Worm (Caenorhabditis elegans) whole organism, L3 larva: ENCODE data around the gene Y55D5A.1.

Experiments used
- R02D3.7 ChIP-seq: fragments of 150-350 bp; optimal IDR thresholded peaks from 2 replicates; lab custom pipeline; 2014; ENCODE audit warnings: missing biosample characterization, missing genetic modification characterization
- ZK546.5 ChIP-seq: sonication (generic microtip); optimal IDR thresholded peaks from 2 replicates; lab custom pipeline; 2017; ENCODE audit warnings: missing biosample characterization, missing genetic modification characterization
- aly-2 ChIP-seq: fragments of 150-350 bp; optimal IDR thresholded peaks from 2 replicates; lab custom pipeline; 2014; ENCODE audit warnings: missing biosample characterization, missing genetic modification characterization
- ama-1 ChIP-seq: fragments of 150-350 bp; optimal IDR thresholded peaks from 2 replicates; lab custom pipeline; 2018
- ceh-16 ChIP-seq: sonication (generic microtip); optimal IDR thresholded peaks from 2 replicates; lab custom pipeline; 2017; ENCODE audit warnings: missing biosample characterization, missing genetic modification characterization
- ceh-28 ChIP-seq: fragments of 150-350 bp; optimal IDR thresholded peaks from 2 replicates; lab custom pipeline; 2014; ENCODE audit warnings: missing biosample characterization, missing genetic modification reagents, missing genetic modification characterization
- ceh-82 ChIP-seq: fragments of 150-350 bp; optimal IDR thresholded peaks from 2 replicates; lab custom pipeline; 2014; ENCODE audit warnings: missing biosample characterization, missing genetic modification characterization
- ceh-9 ChIP-seq: sonication (generic microtip); optimal IDR thresholded peaks from 2 replicates; lab custom pipeline; 2018; ENCODE audit warnings: missing biosample characterization, missing genetic modification characterization
- daf-12 ChIP-seq: fragments of 150-350 bp; optimal IDR thresholded peaks from 2 replicates; lab custom pipeline; 2014; ENCODE audit warnings: missing biosample characterization, missing genetic modification reagents, missing genetic modification characterization
- egl-27 ChIP-seq: sonication (generic microtip); optimal IDR thresholded peaks from 4 replicates; lab custom pipeline; 2017; ENCODE audit warnings: missing biosample characterization, missing genetic modification reagents, missing genetic modification characterization
- egl-5 ChIP-seq: fragments of 150-350 bp; optimal IDR thresholded peaks from 2 replicates; lab custom pipeline; 2017; ENCODE audit warnings: missing biosample characterization, missing genetic modification reagents, missing genetic modification characterization, inconsistent platforms
- elt-1 ChIP-seq: fragments of 150-350 bp; optimal IDR thresholded peaks from 2 replicates; lab custom pipeline; 2014; ENCODE audit warnings: missing biosample characterization, missing genetic modification characterization
- elt-2 ChIP-seq: sonication (generic microtip); optimal IDR thresholded peaks from 2 replicates; lab custom pipeline; 2016; ENCODE audit warnings: missing genetic modification reagents, mild to moderate bottlenecking, missing genetic modification characterization, missing compliant biosample characterization
- elt-3 ChIP-seq, 3 experiments: fragments of 150-350 bp in 1 of 3; sonication (generic microtip) in 2 of 3; optimal IDR thresholded peaks; 2 replicates in 2 of 3; 4 replicates in 1 of 3; lab custom pipeline; 2014 to 2017; ENCODE audit warnings: missing biosample characterization in 3 of 3, missing genetic modification characterization in 3 of 3
- eor-1 ChIP-seq, 2 experiments: fragments of 150-350 bp; optimal IDR thresholded peaks; 2 replicates each; lab custom pipeline; 2014 to 2018; ENCODE audit warnings: missing biosample characterization in 2 of 2, missing genetic modification characterization in 2 of 2
- fkh-10 ChIP-seq: sonication (generic microtip); optimal IDR thresholded peaks from 2 replicates; lab custom pipeline; 2017; ENCODE audit warnings: missing biosample characterization, missing genetic modification reagents, missing genetic modification characterization
- fkh-2 ChIP-seq: fragments of 150-350 bp; optimal IDR thresholded peaks from 2 replicates; lab custom pipeline; 2014; ENCODE audit warnings: missing biosample characterization, missing genetic modification reagents, missing genetic modification characterization
- fos-1 ChIP-seq: fragments of 150-350 bp; optimal IDR thresholded peaks from 2 replicates; lab custom pipeline; 2014; ENCODE audit warnings: missing biosample characterization, missing genetic modification characterization
- hmg-11 ChIP-seq: sonication (generic microtip); optimal IDR thresholded peaks from 2 replicates; lab custom pipeline; 2016; ENCODE audit warnings: missing genetic modification characterization, missing compliant biosample characterization
- jun-1 ChIP-seq: fragments of 150-350 bp; optimal IDR thresholded peaks from 2 replicates; lab custom pipeline; 2014; ENCODE audit warnings: missing biosample characterization, missing genetic modification reagents, missing genetic modification characterization
- lin-15B ChIP-seq: fragments of 150-350 bp; optimal IDR thresholded peaks from 2 replicates; lab custom pipeline; 2014; ENCODE audit warnings: missing biosample characterization, missing genetic modification characterization
- lin-39 ChIP-seq: fragments of 150-350 bp; optimal IDR thresholded peaks from 2 replicates; lab custom pipeline; 2018; ENCODE audit warnings: missing biosample characterization, missing genetic modification reagents, missing genetic modification characterization
- lsy-12 ChIP-seq: sonication (generic microtip); optimal IDR thresholded peaks from 2 replicates; lab custom pipeline; 2016; ENCODE audit warnings: mild to moderate bottlenecking, missing genetic modification characterization, missing compliant biosample characterization
- mdl-1 ChIP-seq: fragments of 150-350 bp; optimal IDR thresholded peaks from 2 replicates; lab custom pipeline; 2014; ENCODE audit warnings: missing biosample characterization, missing genetic modification characterization
- mml-1 ChIP-seq: fragments of 150-350 bp; sonication (generic microtip); optimal IDR thresholded peaks from 3 replicates; lab custom pipeline; 2014; ENCODE audit warnings: missing biosample characterization, missing genetic modification characterization
- nfya-1 ChIP-seq: sonication (generic microtip); optimal IDR thresholded peaks from 2 replicates; lab custom pipeline; 2017; ENCODE audit warnings: missing genetic modification characterization, mild to moderate bottlenecking, missing compliant biosample characterization, antibody characterized with exemption, moderate library complexity; ENCODE audit not compliant: insufficient read depth
- nhr-11 ChIP-seq: fragments of 150-350 bp; optimal IDR thresholded peaks from 2 replicates; lab custom pipeline; 2014; ENCODE audit warnings: missing biosample characterization, missing genetic modification characterization
- nhr-12 ChIP-seq: fragments of 150-350 bp; optimal IDR thresholded peaks from 2 replicates; lab custom pipeline; 2014; ENCODE audit warnings: missing biosample characterization, missing genetic modification characterization
- nhr-23 ChIP-seq: fragments of 150-350 bp; optimal IDR thresholded peaks from 2 replicates; lab custom pipeline; 2014; ENCODE audit warnings: missing biosample characterization, missing genetic modification reagents, missing genetic modification characterization
- nhr-237 ChIP-seq: fragments of 150-350 bp; optimal IDR thresholded peaks from 2 replicates; lab custom pipeline; 2014; ENCODE audit warnings: missing biosample characterization, missing genetic modification characterization
- nhr-25 ChIP-seq: sonication (generic microtip); optimal IDR thresholded peaks from 2 replicates; lab custom pipeline; 2017; ENCODE audit warnings: missing biosample characterization, missing genetic modification characterization
- nhr-28 ChIP-seq: fragments of 150-350 bp; optimal IDR thresholded peaks from 2 replicates; lab custom pipeline; 2014; ENCODE audit warnings: missing biosample characterization, missing genetic modification characterization
- nhr-43 ChIP-seq: sonication (generic microtip); optimal IDR thresholded peaks from 2 replicates; lab custom pipeline; 2016; ENCODE audit warnings: mild to moderate bottlenecking, missing genetic modification characterization, missing compliant biosample characterization; ENCODE audit not compliant: poor library complexity, severe bottlenecking
- nhr-67 ChIP-seq: fragments of 150-350 bp; optimal IDR thresholded peaks from 2 replicates; lab custom pipeline; 2014; ENCODE audit warnings: missing biosample characterization, missing genetic modification characterization
- nhr-76 ChIP-seq: fragments of 150-350 bp; sonication (generic microtip); optimal IDR thresholded peaks from 5 replicates; lab custom pipeline; 2014; ENCODE audit warnings: missing biosample characterization, missing genetic modification characterization
- nhr-77 ChIP-seq: fragments of 150-350 bp; optimal IDR thresholded peaks from 2 replicates; lab custom pipeline; 2014; ENCODE audit warnings: missing biosample characterization, missing genetic modification characterization
- pha-4 ChIP-seq: fragments of 150-350 bp; optimal IDR thresholded peaks from 2 replicates; lab custom pipeline; 2014; ENCODE audit warnings: missing biosample characterization, missing genetic modification reagents, missing genetic modification characterization
- pqm-1 ChIP-seq: fragments of 150-350 bp; optimal IDR thresholded peaks from 2 replicates; lab custom pipeline; 2017; ENCODE audit warnings: missing biosample characterization, missing genetic modification characterization, inconsistent platforms
- sea-2 ChIP-seq: fragments of 150-350 bp; sonication (generic microtip); optimal IDR thresholded peaks from 4 replicates; lab custom pipeline; 2014; ENCODE audit warnings: missing biosample characterization, missing genetic modification reagents, missing genetic modification characterization
- skn-1 ChIP-seq: fragments of 150-350 bp; optimal IDR thresholded peaks from 2 replicates; lab custom pipeline; 2014; ENCODE audit warnings: missing biosample characterization, missing genetic modification characterization
- snpc-4 ChIP-seq: fragments of 150-350 bp; optimal IDR thresholded peaks from 2 replicates; lab custom pipeline; 2014; ENCODE audit warnings: missing biosample characterization, missing genetic modification characterization
- tbx-2 ChIP-seq: sonication (generic microtip); optimal IDR thresholded peaks from 2 replicates; lab custom pipeline; 2016; ENCODE audit warnings: mild to moderate bottlenecking, missing genetic modification characterization, missing compliant biosample characterization
- unc-39 ChIP-seq: sonication (generic microtip); optimal IDR thresholded peaks from 4 replicates; lab custom pipeline; 2017; ENCODE audit warnings: missing biosample characterization, missing genetic modification characterization
- unc-62 ChIP-seq: fragments of 150-350 bp; sonication (generic microtip); optimal IDR thresholded peaks from 4 replicates; lab custom pipeline; 2014; ENCODE audit warnings: missing biosample characterization, missing genetic modification reagents, missing genetic modification characterization
- zag-1 ChIP-seq: fragments of 150-350 bp; optimal IDR thresholded peaks from 2 replicates; lab custom pipeline; 2014; ENCODE audit warnings: missing biosample characterization, missing genetic modification characterization
- ztf-11 ChIP-seq: fragments of 150-350 bp; optimal IDR thresholded peaks from 2 replicates; lab custom pipeline; 2014; ENCODE audit warnings: missing biosample characterization, missing genetic modification characterization
- ztf-4 ChIP-seq: fragments of 150-350 bp; optimal IDR thresholded peaks from 2 replicates; lab custom pipeline; 2014; ENCODE audit warnings: missing biosample characterization, missing genetic modification characterization

Y55D5A.1 gene

DNA sequence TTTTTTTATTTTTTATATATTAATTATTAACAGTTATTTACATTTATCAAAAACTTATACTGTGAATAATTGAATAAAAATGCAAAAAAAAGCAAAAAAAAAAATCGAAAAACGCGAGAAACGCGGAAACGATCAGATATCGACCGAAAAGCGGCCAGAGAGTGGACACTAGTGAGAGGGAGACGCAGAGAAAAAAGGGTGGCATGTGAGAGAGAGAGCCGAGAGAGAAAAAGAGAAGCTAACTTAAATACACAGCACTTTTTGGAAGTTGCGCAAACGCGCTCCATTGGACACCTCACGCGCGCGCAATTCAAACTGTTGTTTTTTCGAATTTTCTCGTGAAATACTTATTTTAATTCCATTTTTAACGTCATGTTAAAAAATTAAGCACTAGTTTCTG, 15.7 kb upstream of the Y55D5A.1 start:
- no peak for TF ChIP-seq aly-2
- TF ChIP-seq egl-5 (tag; lab: Kevin White, UChicago), result peak; percentile 20
- TF ChIP-seq snpc-4 (tag; lab: Kevin White, UChicago), result peak; percentile 21
- peak; percentile 61 for TF ChIP-seq elt-2 (tag; lab: Kevin White, UChicago)
- no peak for TF ChIP-seq ztf-11 (tag; lab: Kevin White, UChicago)
- no peak for TF ChIP-seq ceh-82 (tag; lab: Kevin White, UChicago)
- TF ChIP-seq jun-1 (tag; lab: Kevin White, UChicago), result no peak
- TF ChIP-seq tbx-2 (tag; lab: Kevin White, UChicago), result peak; percentile 24
- no peak for TF ChIP-seq eor-1 (tag; optimal IDR thresholded peaks at IDR 0.05; lab: Kevin White, UChicago)
- TF ChIP-seq fkh-10 (GFP tag; lab: Kevin White, UChicago), result no peak
- peak; percentile 89 for TF ChIP-seq hmg-11 (tag; lab: Kevin White, UChicago)
- no peak for TF ChIP-seq mdl-1 (tag; lab: Kevin White, UChicago)
- peak; percentile 83 for TF ChIP-seq lin-15B
- TF ChIP-seq nhr-76 (tag; lab: Kevin White, UChicago), result no peak
- TF ChIP-seq fos-1 (tag; lab: Kevin White, UChicago), result no peak
- no peak for TF ChIP-seq nhr-12
- no peak for TF ChIP-seq elt-1 (tag; lab: Kevin White, UChicago)
- TF ChIP-seq daf-12 (tag; lab: Kevin White, UChicago), result no peak
- TF ChIP-seq nhr-237, result no peak
- TF ChIP-seq lsy-12 (tag; lab: Kevin White, UChicago), result peak; percentile 34
- no peak for TF ChIP-seq nhr-28 (tag; lab: Kevin White, UChicago)
- peak; percentile 71 for TF ChIP-seq nhr-23 (tag; lab: Kevin White, UChicago)
- TF ChIP-seq ztf-4, result no peak
- TF ChIP-seq sea-2 (GFP tag; lab: Kevin White, UChicago), result no peak
- TF ChIP-seq nhr-11 (tag; lab: Kevin White, UChicago), result peak; percentile 3
- TF ChIP-seq ceh-9, result no peak
- TF ChIP-seq fkh-2 (tag; lab: Kevin White, UChicago), result no peak
- TF ChIP-seq R02D3.7, result peak; percentile 64
- TF ChIP-seq ceh-28 (tag; lab: Kevin White, UChicago), result peak; percentile 82
- no peak for TF ChIP-seq zag-1 (tag; lab: Kevin White, UChicago)
- no peak for TF ChIP-seq unc-39 (tag; lab: Kevin White, UChicago)
- no peak for TF ChIP-seq ama-1
- TF ChIP-seq lin-39 (tag; lab: Kevin White, UChicago), result peak; percentile 68
- TF ChIP-seq pqm-1 (tag; lab: Kevin White, UChicago), result no peak
- no peak for TF ChIP-seq nhr-77 (tag; lab: Kevin White, UChicago)
- peak; percentile 78 for TF ChIP-seq nhr-43 (tag; lab: Kevin White, UChicago)
- no peak for TF ChIP-seq elt-3 (tag; optimal IDR thresholded peaks at IDR 0.05; lab: Kevin White, UChicago)
- no peak for TF ChIP-seq ceh-16 (tag; lab: Kevin White, UChicago)
- no peak for TF ChIP-seq egl-27 (tag; lab: Kevin White, UChicago)
- TF ChIP-seq ZK546.5 (tag; lab: Kevin White, UChicago), result no peak
- TF ChIP-seq pha-4, result peak; percentile 85
- TF ChIP-seq nfya-1 (tag; lab: Kevin White, UChicago), result peak; percentile 87
- TF ChIP-seq mml-1 (tag; lab: Kevin White, UChicago), result no peak
- no peak for TF ChIP-seq skn-1 (tag; lab: Kevin White, UChicago)
- TF ChIP-seq nhr-67 (tag; lab: Kevin White, UChicago), result no peak
- no peak for TF ChIP-seq unc-62 (GFP tag; lab: Kevin White, UChicago)
- peak; percentile 46 for TF ChIP-seq nhr-25 (tag; lab: Kevin White, UChicago)
- TF ChIP-seq, all 47 proteins: peak for 16
